Worm (Caenorhabditis elegans) whole organism, mixed stage, embryonic: ENCODE data around the gene C52E2.5.

Experiments
- M03D4.4 ChIP-seq: sonication (generic microtip); optimal IDR thresholded peaks from 2 replicates; lab custom pipeline; 2017; ENCODE audit warnings: mild to moderate bottlenecking, missing genetic modification characterization, missing compliant biosample characterization
- bed-3 ChIP-seq: fragments of 200-800 bp; sonication (Bioruptor generic); optimal IDR thresholded peaks from 3 replicates; lab custom pipeline; 2018; ENCODE audit warnings: mild to moderate bottlenecking, missing genetic modification characterization, moderate library complexity, missing compliant biosample characterization
- blmp-1 ChIP-seq: fragments of 150-350 bp; optimal IDR thresholded peaks from 2 replicates; lab custom pipeline; 2014; ENCODE audit warnings: missing biosample characterization, missing genetic modification characterization
- ceh-43 ChIP-seq: fragments of 200-800 bp; sonication (Bioruptor generic); optimal IDR thresholded peaks from 2 replicates; lab custom pipeline; 2018; ENCODE audit warnings: mild to moderate bottlenecking, missing genetic modification characterization, moderate library complexity, missing compliant biosample characterization
- ces-1 ChIP-seq: fragments of 150-350 bp; optimal IDR thresholded peaks from 2 replicates; lab custom pipeline; 2014; ENCODE audit warnings: missing biosample characterization, missing genetic modification reagents, missing genetic modification characterization
- cnd-1 ChIP-seq: fragments of 200-800 bp; sonication (Bioruptor generic); optimal IDR thresholded peaks from 2 replicates; lab custom pipeline; 2018; ENCODE audit warnings: mild to moderate bottlenecking, missing genetic modification characterization, missing compliant biosample characterization
- drap-1 ChIP-seq: fragments of 200-800 bp; sonication (Bioruptor generic); optimal IDR thresholded peaks from 3 replicates; lab custom pipeline; 2018; ENCODE audit warnings: mild to moderate bottlenecking, missing genetic modification characterization, missing compliant biosample characterization
- elt-1 ChIP-seq: sonication (generic microtip); optimal IDR thresholded peaks from 2 replicates; lab custom pipeline; 2017; ENCODE audit warnings: missing genetic modification characterization, mild to moderate bottlenecking, missing compliant biosample characterization, antibody characterized with exemption, moderate library complexity, borderline replicate concordance; ENCODE audit not compliant: insufficient read depth
- elt-3 ChIP-seq: fragments of 150-350 bp; optimal IDR thresholded peaks from 2 replicates; lab custom pipeline; 2014; ENCODE audit warnings: missing biosample characterization, missing genetic modification characterization
- flh-1 ChIP-seq: fragments of 200-800 bp; sonication (Bioruptor generic); optimal IDR thresholded peaks from 2 replicates; lab custom pipeline; 2018; ENCODE audit warnings: mild to moderate bottlenecking, missing genetic modification characterization, moderate library complexity, missing compliant biosample characterization
- ham-2 ChIP-seq: fragments of 200-800 bp; sonication (Bioruptor generic); optimal IDR thresholded peaks from 2 replicates; lab custom pipeline; 2018; ENCODE audit warnings: mild to moderate bottlenecking, missing genetic modification characterization, missing compliant biosample characterization
- hlh-1 ChIP-seq: fragments of 150-350 bp; optimal IDR thresholded peaks from 2 replicates; lab custom pipeline; 2014; ENCODE audit warnings: missing biosample characterization, missing genetic modification reagents, missing genetic modification characterization
- lin-13 ChIP-seq: fragments of 150-350 bp; optimal IDR thresholded peaks from 2 replicates; lab custom pipeline; 2014; ENCODE audit warnings: missing biosample characterization, missing genetic modification characterization
- lsy-2 ChIP-seq: fragments of 150-350 bp; optimal IDR thresholded peaks from 2 replicates; lab custom pipeline; 2014; ENCODE audit warnings: missing biosample characterization, missing genetic modification characterization
- mab-5 ChIP-seq: fragments of 150-350 bp; optimal IDR thresholded peaks from 2 replicates; lab custom pipeline; 2014; ENCODE audit warnings: missing biosample characterization, missing genetic modification characterization
- mep-1 ChIP-seq: fragments of 150-350 bp; optimal IDR thresholded peaks from 2 replicates; lab custom pipeline; 2017; ENCODE audit warnings: missing biosample characterization, missing genetic modification reagents, missing genetic modification characterization, inconsistent platforms
- mls-2 ChIP-seq: sonication (generic microtip); optimal IDR thresholded peaks from 2 replicates; lab custom pipeline; 2016; ENCODE audit warnings: mild to moderate bottlenecking, missing genetic modification characterization, moderate library complexity, missing compliant biosample characterization
- nhr-12 ChIP-seq: fragments of 150-350 bp; optimal IDR thresholded peaks from 2 replicates; lab custom pipeline; 2014; ENCODE audit warnings: missing biosample characterization, missing genetic modification characterization
- nhr-237 ChIP-seq: fragments of 150-350 bp; optimal IDR thresholded peaks from 2 replicates; lab custom pipeline; 2014; ENCODE audit warnings: missing biosample characterization, missing genetic modification characterization
- nhr-28 ChIP-seq: fragments of 150-350 bp; optimal IDR thresholded peaks from 2 replicates; lab custom pipeline; 2014; ENCODE audit warnings: missing biosample characterization, missing genetic modification characterization
- nhr-76 ChIP-seq: sonication (generic microtip); optimal IDR thresholded peaks from 2 replicates; lab custom pipeline; 2017; ENCODE audit warnings: missing biosample characterization, missing genetic modification characterization
- pha-4 ChIP-seq: fragments of 150-350 bp; optimal IDR thresholded peaks from 2 replicates; lab custom pipeline; 2018; ENCODE audit warnings: missing biosample characterization, missing genetic modification reagents, missing genetic modification characterization
- sem-2 ChIP-seq: fragments of 200-800 bp; sonication (Bioruptor generic); optimal IDR thresholded peaks from 2 replicates; lab custom pipeline; 2018; ENCODE audit warnings: mild to moderate bottlenecking, missing genetic modification characterization, missing compliant biosample characterization
- snpc-4 ChIP-seq: fragments of 150-350 bp; optimal IDR thresholded peaks from 2 replicates; lab custom pipeline; 2014; ENCODE audit warnings: missing biosample characterization, missing genetic modification characterization
- sptf-1 ChIP-seq: sonication (generic microtip); optimal IDR thresholded peaks from 2 replicates; lab custom pipeline; 2017; ENCODE audit warnings: mild to moderate bottlenecking, missing genetic modification characterization, moderate library complexity, missing compliant biosample characterization
- tbx-8 ChIP-seq: fragments of 200-800 bp; sonication (Bioruptor generic); optimal IDR thresholded peaks from 2 replicates; lab custom pipeline; 2018; ENCODE audit warnings: mild to moderate bottlenecking, missing genetic modification characterization, moderate library complexity, missing compliant biosample characterization
- unc-120 ChIP-seq: sonication (generic microtip); optimal IDR thresholded peaks from 2 replicates; lab custom pipeline; 2017; ENCODE audit warnings: missing genetic modification characterization, missing compliant biosample characterization; ENCODE audit not compliant: poor library complexity, severe bottlenecking
- unc-39 ChIP-seq: fragments of 150-350 bp; optimal IDR thresholded peaks from 2 replicates; lab custom pipeline; 2014; ENCODE audit warnings: missing biosample characterization, missing genetic modification characterization
- unc-62 ChIP-seq: fragments of 150-350 bp; optimal IDR thresholded peaks from 2 replicates; lab custom pipeline; 2014; ENCODE audit warnings: missing biosample characterization, missing genetic modification reagents, missing genetic modification characterization
- zip-8 ChIP-seq: fragments of 150-350 bp; optimal IDR thresholded peaks from 2 replicates; lab custom pipeline; 2014; ENCODE audit warnings: missing biosample characterization, missing genetic modification characterization
- ztf-11 ChIP-seq: fragments of 150-350 bp; optimal IDR thresholded peaks from 2 replicates; lab custom pipeline; 2014; ENCODE audit warnings: missing biosample characterization, missing genetic modification characterization

The C52E2.5 gene

DNA sequence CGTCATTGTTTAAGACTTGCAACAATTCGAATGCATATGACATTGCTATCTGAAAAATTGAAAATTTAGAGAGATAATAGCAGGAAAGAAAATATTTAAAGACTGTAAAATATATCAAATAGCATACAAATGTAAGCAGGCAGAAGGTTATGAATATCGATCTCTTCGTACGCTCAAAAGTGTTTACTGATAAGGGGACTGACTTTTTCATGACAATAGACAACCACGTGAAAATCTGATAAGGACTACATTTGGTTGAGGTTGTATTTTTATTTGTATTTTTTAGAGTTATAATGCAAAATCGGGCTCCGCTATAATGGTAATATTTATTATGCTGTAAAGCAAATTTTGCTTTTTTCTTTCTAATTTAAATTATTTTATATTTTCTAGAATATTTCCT lies at the start of gene C52E2.5, which contains the start of gene C52E2.4:
Gene C52E2.5, minus strand, starts transcription at position 43 of the 400 bp plus-strand sequence.
Gene C52E2.4, plus strand, starts transcription at position 252 of the 400 bp plus-strand sequence.
- no peak for TF ChIP-seq pha-4 (tag; lab: Kevin White, UChicago)
- no peak for TF ChIP-seq ces-1 (GFP tag; lab: Kevin White, UChicago)
- TF ChIP-seq snpc-4 (tag; lab: Kevin White, UChicago), result no peak
- TF ChIP-seq nhr-28 (tag; lab: Kevin White, UChicago), result no peak
- no peak for TF ChIP-seq nhr-12 (tag; lab: Kevin White, UChicago)
- TF ChIP-seq flh-1 (GFP tag; lab: Kevin White, UChicago), result no peak
- TF ChIP-seq drap-1 (GFP tag; lab: Kevin White, UChicago), result no peak
- no peak for TF ChIP-seq mep-1
- no peak for TF ChIP-seq ham-2 (GFP tag; lab: Kevin White, UChicago)
- no peak for TF ChIP-seq blmp-1 (tag; lab: Kevin White, UChicago)
- no peak for TF ChIP-seq cnd-1 (tag; lab: Kevin White, UChicago)
- TF ChIP-seq unc-62 (GFP tag; lab: Kevin White, UChicago), result no peak
- no peak for TF ChIP-seq unc-120 (tag; lab: Kevin White, UChicago)

DNA sequence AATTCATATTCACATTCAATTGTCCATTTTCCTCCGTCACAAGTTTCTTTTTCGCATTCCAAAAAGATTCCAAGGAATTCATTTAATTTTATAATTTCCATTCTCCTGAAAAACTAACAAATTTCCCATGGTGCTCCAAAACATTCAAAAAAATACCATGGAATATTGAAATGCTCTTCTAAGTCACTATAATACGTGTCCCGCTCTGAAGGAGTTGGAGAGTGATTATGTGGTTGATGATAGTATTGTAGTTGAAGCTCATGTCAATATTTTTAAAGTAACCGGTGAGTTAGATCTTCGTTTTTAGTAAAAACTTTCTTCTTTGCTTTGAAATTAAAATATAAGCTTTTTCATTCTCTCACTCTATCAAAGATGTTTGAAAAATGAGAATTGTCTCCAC lies 47.9 kb upstream of the C52E2.5 start, which contains the start of gene math-9:
Gene math-9, minus strand, starts transcription at position 101 of the 400 bp plus-strand sequence.
- no peak for TF ChIP-seq mls-2
- no peak for TF ChIP-seq tbx-8 (GFP tag; lab: Kevin White, UChicago)
- no peak for TF ChIP-seq unc-39 (tag; lab: Kevin White, UChicago)
- no peak for TF ChIP-seq nhr-76 (tag; lab: Kevin White, UChicago)
- no peak for TF ChIP-seq ztf-11
- no peak for TF ChIP-seq elt-3 (tag; lab: Kevin White, UChicago)
- no peak for TF ChIP-seq sptf-1 (tag; lab: Kevin White, UChicago)
- TF ChIP-seq snpc-4 (tag; lab: Kevin White, UChicago), result no peak
- TF ChIP-seq nhr-237 (tag; lab: Kevin White, UChicago), result no peak

- no peak for TF ChIP-seq elt-3 (tag; lab: Kevin White, UChicago)
- no peak for TF ChIP-seq hlh-1
- TF ChIP-seq sem-2 (GFP tag; lab: Kevin White, UChicago), result no peak
- TF ChIP-seq cnd-1 (tag; lab: Kevin White, UChicago), result no peak
- TF ChIP-seq elt-1 (tag; lab: Kevin White, UChicago), result no peak
Observed at ce11 chrII:1889071-1889470, 46.3 kb upstream of the C52E2.5 start, which contains the start of gene math-8. math-8 (minus strand) TSS chrII:1889171.

DNA sequence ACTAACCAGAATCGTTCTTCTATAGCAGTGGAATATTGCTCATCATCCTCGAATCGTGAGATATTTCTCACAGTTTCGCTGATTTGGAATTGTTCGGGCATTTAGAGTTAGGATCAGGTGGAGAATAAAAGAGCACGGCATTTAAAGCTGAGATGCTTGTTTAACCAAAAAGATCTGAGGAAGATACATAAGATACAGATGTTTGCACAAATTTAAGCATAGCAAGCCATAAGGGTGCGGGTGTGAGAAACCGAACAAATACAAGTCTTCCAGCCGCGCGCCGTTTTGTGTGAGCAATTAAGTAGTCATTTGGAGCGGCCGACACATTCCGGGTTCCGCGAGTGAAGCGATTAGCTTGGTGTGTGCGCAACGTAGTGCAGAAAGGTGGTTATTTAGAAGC lies 43.6 kb upstream of the C52E2.5 start, which contains the start of gene math-7:
Gene math-7, minus strand, starts transcription at position 101 of the 400 bp plus-strand sequence.
- TF ChIP-seq M03D4.4 (tag; lab: Kevin White, UChicago), result no peak
- TF ChIP-seq ceh-43 (GFP tag; lab: Kevin White, UChicago), result no peak
- no peak for TF ChIP-seq bed-3 (GFP tag; lab: Kevin White, UChicago)

- TF ChIP-seq mep-1 (no peak), elt-1 (tag; lab: Kevin White, UChicago) (no peak), lin-13 (no peak), unc-39 (tag; lab: Kevin White, UChicago) (no peak), unc-62 (GFP tag; lab: Kevin White, UChicago) (no peak), lsy-2 (tag; lab: Kevin White, UChicago) (no peak), hlh-1 (no peak), sem-2 (GFP tag; lab: Kevin White, UChicago) (no peak)
Observed at ce11 chrII:1884635-1885034, 41.9 kb upstream of the C52E2.5 start, which contains the start of gene math-6. math-6 (minus strand) TSS chrII:1884735.

ce11 chrII:1882705-1883104 lies 40.0 kb upstream of the C52E2.5 start, which contains the start of gene math-5:
math-5 (minus strand) TSS chrII:1882805.
- TF ChIP-seq unc-39 (tag; lab: Kevin White, UChicago) (no peak), sptf-1 (tag; lab: Kevin White, UChicago) (no peak), mab-5 (tag; lab: Kevin White, UChicago) (no peak), blmp-1 (tag; lab: Kevin White, UChicago) (no peak), lin-13 (no peak), flh-1 (GFP tag; lab: Kevin White, UChicago) (no peak), cnd-1 (tag; lab: Kevin White, UChicago) (no peak), elt-1 (tag; lab: Kevin White, UChicago) (no peak), unc-120 (tag; lab: Kevin White, UChicago) (no peak), snpc-4 (tag; lab: Kevin White, UChicago) (no peak), mls-2 (no peak), zip-8 (tag; lab: Kevin White, UChicago) (no peak), ces-1 (GFP tag; lab: Kevin White, UChicago) (no peak), sem-2 (GFP tag; lab: Kevin White, UChicago) (no peak), pha-4 (tag; lab: Kevin White, UChicago) (no peak)
- TF ChIP-seq, all 35 proteins: peak for 0
